Worm (Caenorhabditis elegans): ENCODE data around the gene flh-2.

DNA sequence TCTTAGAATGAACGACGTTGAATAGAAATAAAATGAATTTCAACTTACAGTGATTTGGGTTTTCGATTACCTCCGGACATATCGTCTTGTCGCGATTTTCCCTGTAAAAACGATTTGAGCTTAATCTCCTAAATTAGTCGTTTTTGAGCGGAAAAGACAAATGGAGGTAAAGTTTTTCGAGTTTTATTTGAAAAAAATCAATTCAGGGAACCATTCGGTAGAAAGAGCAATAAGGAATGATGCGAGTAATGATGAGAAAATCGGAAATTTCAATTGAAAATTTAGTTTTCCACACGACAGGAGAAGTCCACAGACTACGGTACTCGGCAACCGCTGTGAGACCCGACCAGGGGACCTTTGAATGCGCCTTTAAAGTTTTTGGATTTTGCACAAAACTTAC is 50.3 kb downstream of the flh-2 start, which contains the start of gene R144.10:
- no peak for TF ChIP-seq fos-1 (tag; optimal IDR thresholded peaks at IDR 0.05)
- TF ChIP-seq nhr-11 (tag; optimal IDR thresholded peaks at IDR 0.05), result no peak
- no peak for TF ChIP-seq ama-1 (optimal IDR thresholded peaks at IDR 0.05)
- no peak for TF ChIP-seq mbf-1 (tag; optimal IDR thresholded peaks at IDR 0.05)
